Fruit fly (Drosophila melanogaster) whole organism, embryonic: Measurements from ENCODE around the gene CycG.
A peak's percentile ranks its signal among the peaks of the same experiment; 100 is the strongest.

Experiments
- Antp ChIP-seq: fragments of 200-800 bp; sonication (Bioruptor generic); optimal IDR thresholded peaks from 3 replicates; lab custom pipeline; 2016; ENCODE audit warnings: missing biosample characterization, missing genetic modification characterization
- CG11247 ChIP-seq: fragments of 200-800 bp; sonication (Bioruptor generic); IDR thresholded peaks from 2 replicates; pipeline ENCODE4 v1.3.6; 2022; ENCODE audit warnings: missing biosample characterization, missing genetic modification characterization
- CG12236 ChIP-seq: fragments of 200-800 bp; sonication (Bioruptor generic); optimal IDR thresholded peaks from 2 replicates; lab custom pipeline; 2016; ENCODE audit warnings: missing biosample characterization, missing genetic modification characterization
- CG13624 ChIP-seq: fragments of 200-800 bp; sonication (Bioruptor generic); optimal IDR thresholded peaks from 2 replicates; lab custom pipeline; 2016; ENCODE audit warnings: missing biosample characterization, missing genetic modification characterization
- CG13894 ChIP-seq: fragments of 200-800 bp; sonication (Bioruptor generic); optimal IDR thresholded peaks from 3 replicates; lab custom pipeline; 2018; ENCODE audit warnings: missing biosample characterization, mild to moderate bottlenecking, missing genetic modification characterization, moderate library complexity
- CG14014 ChIP-seq: fragments of 200-800 bp; sonication (Bioruptor generic); IDR thresholded peaks from 2 replicates; pipeline ENCODE4 v1.3.6; 2022; ENCODE audit warnings: missing biosample characterization, missing genetic modification characterization
- CG16779 ChIP-seq: fragments of 200-800 bp; sonication (Bioruptor generic); IDR thresholded peaks from 2 replicates; pipeline ENCODE4 v1.3.6; 2022; ENCODE audit warnings: missing biosample characterization, missing genetic modification characterization
- CG16815 ChIP-seq: fragments of 200-800 bp; sonication (Bioruptor generic); optimal IDR thresholded peaks from 3 replicates; lab custom pipeline; 2017; ENCODE audit warnings: missing biosample characterization, mild to moderate bottlenecking, missing genetic modification characterization
- CG17186 ChIP-seq: fragments of 200-800 bp; sonication (Bioruptor generic); optimal IDR thresholded peaks from 3 replicates; lab custom pipeline; 2017; ENCODE audit warnings: missing biosample characterization, missing genetic modification reagents, missing genetic modification characterization
- CG17385 ChIP-seq: fragments of 200-800 bp; sonication (Bioruptor generic); optimal IDR thresholded peaks from 3 replicates; lab custom pipeline; 2018; ENCODE audit warnings: missing biosample characterization, mild to moderate bottlenecking, missing genetic modification characterization
- CG17829 ChIP-seq: fragments of 200-800 bp; optimal IDR thresholded peaks from 2 replicates; lab custom pipeline; 2019; ENCODE audit warnings: missing biosample characterization, mild to moderate bottlenecking, missing genetic modification characterization, moderate library complexity
- CG2129 ChIP-seq: fragments of 200-800 bp; sonication (Bioruptor generic); IDR thresholded peaks from 2 replicates; pipeline ENCODE4 v1.3.6; 2022; ENCODE audit warnings: missing biosample characterization, missing genetic modification characterization; ENCODE audit not compliant: partially characterized antibody
- CG2712 ChIP-seq: fragments of 200-800 bp; optimal IDR thresholded peaks from 3 replicates; lab custom pipeline; 2019; ENCODE audit warnings: missing biosample characterization, mild to moderate bottlenecking, missing genetic modification characterization, moderate library complexity
- CG30403 ChIP-seq: fragments of 200-800 bp; sonication (Bioruptor generic); optimal IDR thresholded peaks from 3 replicates; lab custom pipeline; 2016; ENCODE audit warnings: missing biosample characterization, missing genetic modification characterization
- CG31441 ChIP-seq: fragments of 200-800 bp; sonication (Bioruptor generic); IDR thresholded peaks from 2 replicates; pipeline ENCODE4 v1.3.6; 2022; ENCODE audit warnings: missing biosample characterization, missing genetic modification characterization
- CG4617 ChIP-seq: fragments of 200-800 bp; sonication (Bioruptor generic); optimal IDR thresholded peaks from 3 replicates; lab custom pipeline; 2016; ENCODE audit warnings: missing biosample characterization, missing genetic modification characterization, borderline replicate concordance
- CG4730 ChIP-seq: fragments of 200-800 bp; sonication (Bioruptor generic); IDR thresholded peaks from 2 replicates; pipeline ENCODE4 v1.3.6; 2022; ENCODE audit warnings: missing biosample characterization, missing genetic modification characterization
- CG5245 ChIP-seq: fragments of 200-800 bp; sonication (Bioruptor generic); optimal IDR thresholded peaks from 3 replicates; lab custom pipeline; 2016; ENCODE audit warnings: missing biosample characterization, missing genetic modification characterization
- CG6791 ChIP-seq: fragments of 200-800 bp; sonication (Bioruptor generic); IDR thresholded peaks from 3 replicates; pipeline ENCODE4 v1.3.6; 2022; ENCODE audit warnings: missing biosample characterization, missing genetic modification characterization; ENCODE audit not compliant: partially characterized antibody
- CG7928 ChIP-seq: fragments of 200-800 bp; sonication (Bioruptor generic); optimal IDR thresholded peaks from 2 replicates; lab custom pipeline; 2017; ENCODE audit warnings: missing biosample characterization, mild to moderate bottlenecking, missing genetic modification characterization
- CG8290 ChIP-seq, 3 experiments: fragments of 200-800 bp; sonication (Bioruptor generic); optimal IDR thresholded peaks; 2 replicates each; lab custom pipeline; 2016 to 2019; ENCODE audit warnings: missing biosample characterization in 3 of 3, missing genetic modification characterization in 3 of 3, mild to moderate bottlenecking in 2 of 3, moderate library complexity in 1 of 3
- CG8924 ChIP-seq: fragments of 200-800 bp; optimal IDR thresholded peaks from 3 replicates; lab custom pipeline; 2019; ENCODE audit warnings: missing biosample characterization, mild to moderate bottlenecking, missing genetic modification characterization, moderate library complexity
- CG9797 ChIP-seq: fragments of 200-800 bp; sonication (Bioruptor generic); optimal IDR thresholded peaks from 3 replicates; lab custom pipeline; 2018; ENCODE audit warnings: missing biosample characterization, mild to moderate bottlenecking, missing genetic modification characterization
- Camta ChIP-seq: fragments of 200-800 bp; sonication (Bioruptor generic); optimal IDR thresholded peaks from 2 replicates; lab custom pipeline; 2016; ENCODE audit warnings: missing biosample characterization, missing genetic modification characterization
- Chrac-16 ChIP-seq: fragments of 200-800 bp; sonication (Bioruptor generic); optimal IDR thresholded peaks from 3 replicates; lab custom pipeline; 2016; ENCODE audit warnings: missing biosample characterization, missing genetic modification characterization
- Dll ChIP-seq: fragments of 200-800 bp; sonication (Bioruptor generic); IDR thresholded peaks from 4 replicates; pipeline ENCODE4 v1.3.6; 2022; ENCODE audit warnings: missing biosample characterization, missing genetic modification characterization; ENCODE audit not compliant: partially characterized antibody
- Dref ChIP-seq: fragments of 200-800 bp; sonication (Bioruptor generic); IDR thresholded peaks from 2 replicates; pipeline ENCODE4 v1.3.6; 2022; ENCODE audit warnings: missing biosample characterization, missing genetic modification characterization
- Ets97D ChIP-seq: fragments of 200-800 bp; sonication (Bioruptor generic); optimal IDR thresholded peaks from 3 replicates; lab custom pipeline; 2016; ENCODE audit warnings: missing biosample characterization, missing genetic modification characterization
- HHEX ChIP-seq: fragments of 200-800 bp; sonication (Bioruptor generic); optimal IDR thresholded peaks from 3 replicates; lab custom pipeline; 2017; ENCODE audit warnings: missing biosample characterization, mild to moderate bottlenecking, missing genetic modification characterization, missing genetic modification reagents
- Hr3 ChIP-seq: fragments of 200-800 bp; sonication (Bioruptor generic); optimal IDR thresholded peaks from 3 replicates; lab custom pipeline; 2016; ENCODE audit warnings: missing biosample characterization, missing genetic modification characterization
- Lhr ChIP-seq: fragments of 200-800 bp; sonication (Bioruptor generic); optimal IDR thresholded peaks from 3 replicates; lab custom pipeline; 2017; ENCODE audit warnings: mild to moderate bottlenecking, missing biosample characterization, missing genetic modification reagents, missing genetic modification characterization
- NC2β ChIP-seq: fragments of 200-800 bp; sonication (Bioruptor generic); optimal IDR thresholded peaks from 2 replicates; lab custom pipeline; 2016; ENCODE audit warnings: missing biosample characterization, missing genetic modification characterization
- Oli ChIP-seq: fragments of 200-800 bp; sonication (Bioruptor generic); optimal IDR thresholded peaks from 2 replicates; lab custom pipeline; 2018; ENCODE audit warnings: missing biosample characterization, mild to moderate bottlenecking, missing genetic modification characterization, moderate library complexity
- YL-1 ChIP-seq: fragments of 200-800 bp; sonication (Bioruptor generic); optimal IDR thresholded peaks from 3 replicates; lab custom pipeline; 2017; ENCODE audit warnings: missing biosample characterization, mild to moderate bottlenecking, missing genetic modification characterization
- amos ChIP-seq: fragments of 200-800 bp; sonication (Bioruptor generic); IDR thresholded peaks from 2 replicates; pipeline ENCODE4 v1.3.6; 2022; ENCODE audit warnings: missing biosample characterization, missing genetic modification characterization; ENCODE audit not compliant: partially characterized antibody
- dmrt99B ChIP-seq: fragments of 200-800 bp; sonication (Bioruptor generic); optimal IDR thresholded peaks from 2 replicates; lab custom pipeline; 2018; ENCODE audit warnings: missing biosample characterization, mild to moderate bottlenecking, missing genetic modification characterization, moderate library complexity
- insv ChIP-seq, 2 experiments: fragments of 200-800 bp; sonication (Bioruptor generic); optimal IDR thresholded peaks; 3 replicates each; lab custom pipeline; 2016 to 2018; ENCODE audit warnings: missing biosample characterization in 2 of 2, missing genetic modification characterization in 2 of 2
- nom ChIP-seq: fragments of 200-800 bp; sonication (Bioruptor generic); optimal IDR thresholded peaks from 2 replicates; lab custom pipeline; 2017; ENCODE audit warnings: missing biosample characterization, missing genetic modification characterization, mild to moderate bottlenecking, moderate library complexity, missing genetic modification reagents
- onecut ChIP-seq: fragments of 200-800 bp; sonication (Bioruptor generic); IDR thresholded peaks from 2 replicates; pipeline ENCODE4 v1.3.6; 2022; ENCODE audit warnings: missing biosample characterization, missing genetic modification characterization
- salm ChIP-seq: fragments of 200-800 bp; sonication (Bioruptor generic); optimal IDR thresholded peaks from 2 replicates; lab custom pipeline; 2018; ENCODE audit warnings: missing biosample characterization, mild to moderate bottlenecking, missing genetic modification characterization
- sens ChIP-seq: fragments of 200-800 bp; sonication (Bioruptor generic); peaks from one replicate; lab custom pipeline; 2016; ENCODE audit warnings: missing biosample characterization, missing genetic modification characterization
- sens-2 ChIP-seq: fragments of 200-800 bp; sonication (Bioruptor generic); IDR thresholded peaks from 2 replicates; pipeline ENCODE4 v1.3.6; 2022; ENCODE audit warnings: missing biosample characterization, missing genetic modification characterization
- sna ChIP-seq: fragments of 200-800 bp; sonication (Bioruptor generic); IDR thresholded peaks from 2 replicates; pipeline ENCODE4 v1.3.6; 2022; ENCODE audit warnings: missing biosample characterization, missing genetic modification characterization; ENCODE audit not compliant: partially characterized antibody
- sob ChIP-seq: fragments of 200-800 bp; sonication (Bioruptor generic); IDR thresholded peaks from 2 replicates; pipeline ENCODE4 v1.3.6; 2022; ENCODE audit warnings: missing biosample characterization, missing genetic modification characterization
- stwl ChIP-seq: fragments of 200-800 bp; sonication (Bioruptor generic); optimal IDR thresholded peaks from 3 replicates; lab custom pipeline; 2018; ENCODE audit warnings: missing biosample characterization, mild to moderate bottlenecking, missing genetic modification characterization, moderate library complexity
- trem ChIP-seq: fragments of 200-800 bp; optimal IDR thresholded peaks from 3 replicates; lab custom pipeline; 2019; ENCODE audit warnings: missing biosample characterization, mild to moderate bottlenecking, missing genetic modification characterization, moderate library complexity
- zen2 ChIP-seq: fragments of 200-800 bp; sonication (Bioruptor generic); IDR thresholded peaks from 3 replicates; pipeline ENCODE4 v1.3.6; 2022; ENCODE audit warnings: missing biosample characterization, missing genetic modification characterization; ENCODE audit not compliant: partially characterized antibody

CycG gene

DNA sequence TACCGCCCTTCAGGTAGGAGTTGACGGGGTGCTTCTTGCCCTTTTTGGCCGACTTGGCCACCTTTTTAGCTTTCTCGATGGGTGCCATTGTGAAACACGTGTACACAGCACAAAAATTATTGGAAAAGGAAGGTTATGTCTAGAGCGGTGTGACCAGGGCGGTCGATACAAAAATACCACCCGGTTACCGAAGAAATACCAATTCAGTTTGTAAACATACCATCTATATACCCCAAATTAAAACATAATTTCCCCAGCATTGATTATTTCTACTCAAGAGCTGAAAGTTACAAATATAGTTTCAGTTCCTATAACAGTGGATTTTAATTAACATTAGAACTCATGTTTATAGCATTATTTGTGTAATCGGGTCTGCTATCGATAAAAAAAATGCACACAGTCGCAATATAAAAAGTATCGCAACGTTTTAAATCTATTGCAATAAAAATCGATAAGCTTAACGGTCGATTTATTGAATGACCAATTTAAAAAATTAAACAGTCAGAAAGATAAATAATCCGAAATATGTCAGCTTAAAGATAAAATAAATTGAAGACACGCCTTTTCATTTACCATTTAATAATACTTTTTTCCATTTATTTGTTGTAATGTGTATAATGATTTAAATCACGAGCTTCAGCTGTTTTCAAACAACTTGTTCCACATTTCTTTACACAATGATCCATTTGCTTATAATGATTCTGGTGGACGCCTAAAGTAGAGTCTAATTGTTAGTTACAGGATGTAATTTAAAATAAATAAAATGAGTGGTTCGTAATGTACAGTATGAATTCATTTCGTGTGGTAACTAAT, 16.2 kb downstream of the CycG start, which contains the start of gene RpL6 (continued):
- TF ChIP-seq CG8290 (GFP tag; optimal IDR thresholded peaks at IDR 0.05; lab: Kevin White, UChicago) = peak; percentile 34
- TF ChIP-seq CG8290 (tag; optimal IDR thresholded peaks at IDR 0.05; lab: Kevin White, UChicago) = peak in 1 of 2 experiments; percentile 45
- TF ChIP-seq CG7928 = peak; percentile 0
- peak; percentile 39 for TF ChIP-seq NC2β (GFP tag; lab: Kevin White, UChicago)
- TF ChIP-seq onecut (GFP tag; lab: Robert Waterston, UW) = peak; percentile 42; the same call in 1 of the 2 replicates
- TF ChIP-seq Ets97D = peak; percentile 84
- TF ChIP-seq stwl (tag; lab: Kevin White, UChicago) = peak; percentile 86
- peak; percentile 60 for TF ChIP-seq CG17829
- TF ChIP-seq Dref (GFP tag; lab: Robert Waterston, UW) = peak; percentile 83
- TF ChIP-seq salm (tag; lab: Kevin White, UChicago) = peak; percentile 4
- no peak for TF ChIP-seq CG16779 (GFP tag; lab: Robert Waterston, UW)
- peak; percentile 87 for TF ChIP-seq Dll (GFP tag; lab: Robert Waterston, UW)
- peak; percentile 73; the same call in 1 of the 2 replicates for TF ChIP-seq amos
- TF ChIP-seq sna (GFP tag; lab: Robert Waterston, UW) = peak; percentile 88
- TF ChIP-seq CG13894 = peak; percentile 30
- TF ChIP-seq CG2129 (GFP tag; lab: Robert Waterston, UW) = peak; percentile 41; the same call in 1 of the 2 replicates
- TF ChIP-seq CG31441 (GFP tag; lab: Robert Waterston, UW) = no peak
- no peak for TF ChIP-seq sens-2 (GFP tag; lab: Robert Waterston, UW)
- peak; percentile 53 for TF ChIP-seq CG4617
- TF ChIP-seq CG2712 = peak; percentile 53
- no peak for TF ChIP-seq CG4730 (GFP tag; lab: Robert Waterston, UW)
- peak; percentile 49 for TF ChIP-seq nom (GFP tag; lab: Kevin White, UChicago)
- no peak for TF ChIP-seq Chrac-16 (GFP tag; lab: Kevin White, UChicago)
- TF ChIP-seq Antp (GFP tag; lab: Kevin White, UChicago) = no peak
- peak; percentile 2 for TF ChIP-seq HHEX (GFP tag; lab: Kevin White, UChicago)
- peak; percentile 16 for TF ChIP-seq CG13624 (GFP tag; lab: Kevin White, UChicago)
- TF ChIP-seq trem (tag; lab: Kevin White, UChicago) = peak; percentile 87
- peak; percentile 98 for TF ChIP-seq YL-1 (GFP tag; lab: Kevin White, UChicago)
- 0 out of 2 replicates have a peak, but pooled peaks have one; percentile 36 for TF ChIP-seq CG11247 (GFP tag; lab: Robert Waterston, UW)
- peak; percentile 36 for TF ChIP-seq CG17186 (GFP tag; lab: Kevin White, UChicago)
- TF ChIP-seq insv (GFP tag; optimal IDR thresholded peaks at IDR 0.05; lab: Kevin White, UChicago) = peak in 1 of 2 experiments; percentile 25
- TF ChIP-seq Oli (tag; lab: Kevin White, UChicago) = no peak
- peak; percentile 21 for TF ChIP-seq CG30403 (GFP tag; lab: Kevin White, UChicago)
- peak; percentile 15 for TF ChIP-seq Camta
- TF ChIP-seq CG16815 = no peak
- TF ChIP-seq sob (GFP tag; lab: Robert Waterston, UW) = 0 out of 2 replicates have a peak, but pooled peaks have one; percentile 7
- TF ChIP-seq CG5245 (GFP tag; lab: Kevin White, UChicago) = no peak
- TF ChIP-seq dmrt99B (tag; lab: Kevin White, UChicago) = no peak
- peak; percentile 84 for TF ChIP-seq CG6791
- TF ChIP-seq Lhr = peak; percentile 77
- no peak for TF ChIP-seq CG14014 (GFP tag; lab: Robert Waterston, UW)
- peak; percentile 12 for TF ChIP-seq CG17385
- TF ChIP-seq CG9797 (GFP tag; lab: Kevin White, UChicago) = peak; percentile 91
- peak; percentile 75 for TF ChIP-seq sens (GFP tag; lab: Kevin White, UChicago)
- TF ChIP-seq CG8924 = peak; percentile 33
- TF ChIP-seq CG12236 (GFP tag; lab: Kevin White, UChicago) = peak; percentile 18
- TF ChIP-seq zen2 (GFP tag; lab: Robert Waterston, UW) = peak; percentile 37; the same call in 1 of the 3 replicates
- TF ChIP-seq Hr3 = peak; percentile 15
